Worm (Caenorhabditis elegans): ENCODE measurements around the gene T01C8.3.

- no peak for TF ChIP-seq mep-1 (tag; optimal IDR thresholded peaks at IDR 0.05)
- no peak for TF ChIP-seq dsc-1 (tag; optimal IDR thresholded peaks at IDR 0.05)
- TF ChIP-seq tbx-2 (tag; optimal IDR thresholded peaks at IDR 0.05): no peak
- TF ChIP-seq lin-13 (GFP tag; optimal IDR thresholded peaks at IDR 0.05): no peak
- no peak for TF ChIP-seq rnt-1 (tag; optimal IDR thresholded peaks at IDR 0.05)
These were observed 20.5 kb upstream of the T01C8.3 start for ce11 chrX:16803545-16803944.
